Worm (Caenorhabditis elegans): ENCODE measurements around the gene asp-7.

ce11 chrV:2983351-2983750 lies 44.7 kb upstream of the asp-7 start, which contains the start of gene srw-117:
- TF ChIP-seq T22C8.4 (GFP tag; IDR thresholded peaks at IDR 0.05): no peak
- no peak for TF ChIP-seq klf-2 (GFP tag; conservative IDR thresholded peaks at IDR 0.05)
- TF ChIP-seq flt-1 (GFP tag; IDR thresholded peaks at IDR 0.05): no peak
- TF ChIP-seq ref-1 (GFP tag; conservative IDR thresholded peaks at IDR 0.05): no peak
- TF ChIP-seq med-1 (GFP tag; optimal IDR thresholded peaks at IDR 0.05; ENCODE audit: insufficient read depth): no peak
- TF ChIP-seq cog-1 (tag; optimal IDR thresholded peaks at IDR 0.05): no peak
- TF ChIP-seq ztf-23 (GFP tag; IDR thresholded peaks at IDR 0.05): no peak
- TF ChIP-seq tab-1 (GFP tag; IDR thresholded peaks at IDR 0.05): no peak
- TF ChIP-seq ztf-29 (GFP tag; IDR thresholded peaks at IDR 0.05): no peak

Measured in whole organism, midembryonic.